Fruit fly (Drosophila melanogaster): Measurements from ENCODE around the gene CG10874.

Gene CG10874

DNA sequence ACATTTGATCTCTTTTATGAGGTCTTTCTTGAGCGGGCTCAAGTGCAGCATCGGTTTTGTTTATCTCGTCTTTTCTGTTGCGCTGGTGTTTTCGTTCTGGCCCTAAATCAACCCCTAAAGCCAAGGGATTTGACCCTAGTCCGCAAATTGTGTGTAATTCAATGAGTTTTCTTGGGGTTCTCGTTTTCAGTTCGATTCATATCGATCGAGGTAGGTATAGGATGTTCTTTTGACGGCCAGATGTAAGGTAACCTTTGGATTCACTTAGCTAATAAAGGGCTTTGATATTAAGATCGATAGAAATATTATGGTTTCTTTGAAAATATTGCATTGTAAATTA, 27.0 kb downstream of the CG10874 start:
- TF ChIP-seq ttk (optimal IDR thresholded peaks at IDR 0.05): no peak
- TF ChIP-seq psq (optimal IDR thresholded peaks at IDR 0.05): no peak
- TF ChIP-seq Sin3A (optimal IDR thresholded peaks at IDR 0.05): no peak
- no peak for TF ChIP-seq Myc (optimal IDR thresholded peaks at IDR 0.05)
- no peak for TF ChIP-seq insv (optimal IDR thresholded peaks at IDR 0.05)
- TF ChIP-seq h (optimal IDR thresholded peaks at IDR 0.05): no peak

DNA sequence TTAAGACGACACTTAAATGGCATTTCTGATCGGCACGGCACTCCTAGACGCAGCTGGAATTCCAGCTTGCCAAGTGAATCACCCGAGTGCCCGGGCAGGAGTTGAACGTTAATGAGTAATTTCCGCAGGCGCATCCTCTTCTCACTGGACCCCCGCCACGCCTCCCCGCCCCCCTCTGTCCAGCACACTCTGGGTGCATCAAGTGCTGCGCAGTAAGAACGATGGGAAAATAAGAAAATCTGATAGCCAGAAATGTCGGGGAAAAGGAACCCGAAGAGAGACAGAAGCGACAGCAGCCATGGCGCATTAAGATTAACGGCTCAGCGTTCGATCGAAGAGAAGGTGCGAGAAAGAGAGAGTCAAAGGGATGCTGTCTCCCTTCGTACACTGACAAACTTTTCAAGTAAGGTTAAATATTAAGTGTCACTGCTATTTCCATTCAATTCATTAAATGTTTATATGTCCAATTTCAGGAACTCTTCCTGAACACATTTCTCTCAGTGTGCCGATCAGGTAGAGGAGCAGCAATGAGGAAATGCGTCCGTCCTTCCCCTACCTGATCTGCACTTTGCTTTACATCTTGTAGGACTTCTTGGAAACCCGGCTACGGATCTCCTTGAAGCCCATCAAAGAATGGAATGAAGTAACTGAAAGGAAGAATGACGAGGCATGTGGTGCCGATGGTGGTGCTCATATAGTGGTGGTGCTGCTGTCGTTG, 27.5 kb downstream of the CG10874 start:
- TF ChIP-seq h (optimal IDR thresholded peaks at IDR 0.05) (no peak), insv (optimal IDR thresholded peaks at IDR 0.05) (no peak), Sin3A (optimal IDR thresholded peaks at IDR 0.05) (no peak)

DNA sequence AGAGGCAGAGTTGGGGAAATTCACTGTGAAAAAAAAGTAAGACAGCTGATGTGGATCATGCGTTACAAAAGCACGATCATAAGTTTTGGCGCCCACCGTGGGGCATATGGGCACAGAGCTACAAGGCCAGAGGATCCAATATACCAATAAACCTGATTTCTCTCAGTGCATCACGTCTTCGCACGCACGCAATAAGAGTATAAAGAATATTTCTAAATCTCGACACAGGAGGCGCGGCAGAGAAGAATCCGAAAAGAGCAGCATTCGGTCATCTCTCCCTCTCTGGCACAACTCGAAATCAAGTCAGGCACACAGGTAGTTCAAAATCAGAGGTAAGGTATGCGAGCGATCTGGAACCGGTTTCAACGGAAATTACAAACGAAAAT, 28.6 kb downstream of the CG10874 start:
- TF ChIP-seq Sin3A (optimal IDR thresholded peaks at IDR 0.05) (no peak), insv (optimal IDR thresholded peaks at IDR 0.05) (no peak), Myc (optimal IDR thresholded peaks at IDR 0.05) (no peak), psq (optimal IDR thresholded peaks at IDR 0.05) (no peak), ttk (optimal IDR thresholded peaks at IDR 0.05) (no peak), h (optimal IDR thresholded peaks at IDR 0.05) (no peak)

DNA sequence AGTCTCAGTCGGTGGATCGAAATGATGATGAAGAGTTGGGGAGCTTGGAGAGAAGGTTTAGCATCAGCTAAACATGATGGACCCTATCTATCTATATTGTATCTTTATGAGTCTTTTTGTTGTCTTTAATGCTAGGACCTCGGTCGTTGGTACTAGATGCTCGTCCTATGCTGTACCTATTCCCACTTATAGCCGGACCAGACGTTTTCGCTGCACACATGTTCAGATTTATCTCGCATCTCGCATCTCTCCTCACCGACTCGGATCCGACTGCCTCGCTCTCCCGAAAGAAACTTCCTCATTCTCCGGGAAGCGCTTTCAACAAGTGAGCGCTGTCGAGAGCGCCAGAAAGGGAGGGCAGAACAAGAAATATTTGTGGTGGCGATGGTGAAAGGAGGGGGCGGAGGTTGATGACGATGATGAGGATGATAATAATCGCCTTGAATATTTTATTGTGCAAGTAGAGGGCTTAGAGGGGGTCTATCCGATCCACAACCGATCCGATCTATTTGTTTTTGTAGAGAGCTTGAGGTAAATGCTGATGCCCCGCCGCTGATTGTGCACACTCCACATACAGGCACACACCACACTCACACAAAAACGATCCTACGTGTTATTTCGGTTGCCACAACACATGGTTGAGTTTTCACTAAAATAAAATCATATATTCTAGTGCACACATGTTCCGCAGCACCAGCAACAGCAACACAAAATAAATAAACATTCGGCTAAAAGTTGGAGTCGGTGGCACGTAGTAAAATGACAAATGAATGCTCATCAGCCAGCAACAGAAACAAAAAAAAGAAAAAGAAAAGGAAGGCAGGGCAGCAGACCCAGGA, 29.2 kb downstream of the CG10874 start:
- TF ChIP-seq ttk (optimal IDR thresholded peaks at IDR 0.05) (no peak), insv (optimal IDR thresholded peaks at IDR 0.05) (no peak), Sin3A (optimal IDR thresholded peaks at IDR 0.05) (no peak), h (optimal IDR thresholded peaks at IDR 0.05) (no peak), Myc (optimal IDR thresholded peaks at IDR 0.05) (no peak), psq (optimal IDR thresholded peaks at IDR 0.05) (no peak)

DNA sequence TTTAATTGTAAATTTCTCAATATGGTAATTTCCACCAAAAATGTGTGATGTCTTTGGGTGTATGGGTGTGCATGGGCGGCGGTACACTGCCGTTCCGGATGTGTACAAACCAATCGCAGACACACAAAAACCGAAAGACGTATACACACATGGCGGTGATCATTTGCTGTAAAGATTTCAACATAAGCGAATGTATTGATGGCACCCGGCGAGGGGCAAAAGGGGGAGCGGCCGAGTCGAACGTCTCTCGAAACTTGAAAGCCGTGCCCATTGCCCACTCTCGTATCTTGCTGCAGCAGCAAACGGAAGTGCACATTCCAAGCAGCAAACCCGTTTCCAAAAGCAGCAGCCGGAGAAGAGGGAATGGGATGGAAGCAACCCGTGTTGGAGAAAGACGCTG, 29.9 kb downstream of the CG10874 start:
- TF ChIP-seq insv (optimal IDR thresholded peaks at IDR 0.05) (no peak), ttk (optimal IDR thresholded peaks at IDR 0.05) (no peak), psq (optimal IDR thresholded peaks at IDR 0.05) (no peak), Sin3A (optimal IDR thresholded peaks at IDR 0.05) (no peak), Myc (optimal IDR thresholded peaks at IDR 0.05) (no peak), h (optimal IDR thresholded peaks at IDR 0.05) (no peak)

DNA sequence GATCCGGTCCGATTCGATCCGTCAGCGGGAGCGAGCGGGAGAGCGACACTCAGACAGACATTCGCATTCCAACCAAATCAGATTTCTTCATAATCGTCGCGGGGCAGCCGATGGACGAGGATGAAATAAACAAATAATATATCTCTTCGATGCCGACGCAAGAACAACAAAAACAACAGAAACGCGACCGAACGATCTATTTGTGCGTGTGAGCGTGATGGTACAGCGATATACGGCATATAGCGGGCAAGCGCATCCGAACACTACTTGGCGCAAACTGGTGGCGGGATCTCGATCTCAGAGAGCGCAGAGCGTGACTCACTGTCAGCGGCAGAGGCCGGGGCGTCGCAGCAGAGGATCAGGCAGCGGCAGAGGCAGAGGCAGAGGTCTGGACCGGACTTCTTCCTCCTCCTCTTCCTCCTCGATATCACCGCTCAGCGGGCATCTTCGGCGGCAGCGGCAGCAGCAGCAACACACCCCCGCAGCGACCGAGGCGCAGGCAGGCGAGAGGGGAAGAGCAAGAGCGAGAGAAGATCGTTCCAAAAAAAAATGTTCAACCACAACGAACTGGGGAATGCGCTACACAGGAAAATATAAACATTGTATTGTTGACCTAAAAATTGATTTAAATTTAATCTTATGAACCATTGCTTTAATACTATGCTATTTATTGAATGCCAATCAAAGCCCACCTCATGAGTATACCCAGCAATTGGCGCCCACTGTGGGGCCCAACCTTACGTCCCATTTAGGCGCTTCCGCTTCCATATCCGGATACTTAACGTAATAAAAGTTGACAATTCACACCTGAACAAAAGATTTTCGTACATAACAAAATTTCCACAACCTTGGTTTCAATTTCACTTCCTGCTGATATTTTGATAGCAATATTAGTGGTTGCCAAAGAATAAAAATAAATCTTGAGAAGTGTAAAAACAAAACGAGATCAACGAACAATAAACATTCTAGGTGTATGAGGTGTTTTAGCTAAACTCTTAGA, 30.6 kb downstream of the CG10874 start:
- TF ChIP-seq Myc (optimal IDR thresholded peaks at IDR 0.05) (no peak), ttk (optimal IDR thresholded peaks at IDR 0.05) (no peak), insv (optimal IDR thresholded peaks at IDR 0.05) (no peak), psq (optimal IDR thresholded peaks at IDR 0.05) (no peak), Sin3A (optimal IDR thresholded peaks at IDR 0.05) (no peak), h (optimal IDR thresholded peaks at IDR 0.05) (no peak)

DNA sequence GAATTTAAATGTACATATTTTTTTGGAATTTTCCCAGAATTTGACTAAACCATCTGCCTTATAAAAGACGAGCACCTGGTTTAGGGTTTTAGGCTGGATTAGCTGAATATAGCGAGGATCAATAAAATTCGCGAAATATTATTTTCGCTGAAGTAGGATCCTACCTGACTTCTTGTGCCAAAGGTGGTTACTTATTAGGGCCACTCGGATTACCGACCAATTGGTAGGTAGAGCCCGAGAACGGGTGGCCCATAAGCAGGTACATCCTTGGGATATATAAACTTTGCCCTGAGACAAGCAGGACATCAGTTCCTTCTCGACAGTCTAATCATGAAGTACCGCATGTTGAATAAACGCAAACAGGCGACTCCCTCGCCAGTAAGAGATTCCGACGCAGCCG, 36.7 kb downstream of the CG10874 start, which contains the start of gene CG15382:
CG15382 (plus strand) TSS at position 301 of the 400 bp plus-strand sequence.
- TF ChIP-seq Sin3A (optimal IDR thresholded peaks at IDR 0.05): no peak
- TF ChIP-seq Myc (optimal IDR thresholded peaks at IDR 0.05): no peak
- TF ChIP-seq insv (optimal IDR thresholded peaks at IDR 0.05): no peak
- no peak for TF ChIP-seq psq (optimal IDR thresholded peaks at IDR 0.05)
- no peak for TF ChIP-seq ttk (optimal IDR thresholded peaks at IDR 0.05)
- TF ChIP-seq h (optimal IDR thresholded peaks at IDR 0.05): no peak

DNA sequence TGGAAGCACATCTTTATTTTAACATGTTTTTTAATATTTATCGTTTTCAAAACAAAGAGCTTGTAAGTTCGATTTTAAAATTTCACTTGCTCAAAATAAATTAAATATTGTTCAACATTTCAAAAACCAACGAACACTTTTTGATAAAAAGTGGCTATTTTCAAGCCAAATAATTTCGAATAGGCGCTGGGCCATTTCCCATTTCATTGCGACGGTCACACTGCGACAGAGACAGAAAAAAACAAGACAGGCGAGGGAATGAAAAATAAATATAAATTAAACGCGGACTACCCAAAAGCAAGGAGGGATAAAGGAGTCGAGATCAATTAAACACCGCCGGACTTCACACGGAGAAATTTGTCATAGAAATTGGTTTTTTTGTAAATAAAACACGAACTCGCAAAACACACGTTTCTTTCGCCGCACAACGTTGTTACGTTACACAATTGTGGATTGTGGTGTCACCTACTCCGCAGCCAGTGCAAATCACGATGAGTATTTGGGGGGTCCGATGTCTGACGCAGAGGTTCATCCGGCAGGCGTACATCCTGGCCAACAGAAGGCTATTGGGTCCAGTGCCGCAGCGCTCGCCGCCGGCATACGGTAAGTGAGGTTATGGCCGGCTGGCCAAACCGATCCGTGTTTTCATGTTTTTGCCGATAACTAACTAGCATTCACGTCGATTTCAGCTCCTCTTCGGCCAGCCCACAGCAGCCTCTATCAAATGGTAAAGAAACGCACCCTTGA, 40.5 kb downstream of the CG10874 start, which contains the start of gene AIF:
AIF (plus strand) TSS at position 211 of the 747 bp plus-strand sequence.
- no peak for TF ChIP-seq h (optimal IDR thresholded peaks at IDR 0.05)
- no peak for TF ChIP-seq ttk (optimal IDR thresholded peaks at IDR 0.05)
- TF ChIP-seq insv (optimal IDR thresholded peaks at IDR 0.05): no peak
- no peak for TF ChIP-seq psq (optimal IDR thresholded peaks at IDR 0.05)
- TF ChIP-seq Sin3A (optimal IDR thresholded peaks at IDR 0.05): no peak
- no peak for TF ChIP-seq Myc (optimal IDR thresholded peaks at IDR 0.05)

DNA sequence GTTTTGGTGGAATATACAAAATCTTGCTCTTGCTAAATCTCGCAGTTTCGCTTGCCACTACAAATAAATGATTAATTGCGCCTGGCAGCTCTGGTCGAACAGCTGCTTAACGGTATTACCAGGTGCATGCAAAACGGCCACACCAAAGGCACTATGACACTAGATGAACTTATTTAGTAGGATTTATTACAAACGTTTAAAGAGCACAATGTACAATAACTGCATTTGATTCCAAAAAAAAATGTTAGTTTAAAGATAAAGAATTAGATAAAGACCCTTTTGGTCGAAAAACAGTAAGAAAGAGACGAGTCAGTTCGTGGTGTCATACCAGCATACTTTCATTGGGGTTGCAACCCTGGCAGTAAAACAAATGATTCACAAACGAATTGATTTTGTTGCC, 45.0 kb downstream of the CG10874 start, which contains the start of the genes CG11723 and Tbcd:
CG11723 (minus strand) TSS at position 68 of the 400 bp plus-strand sequence.
Tbcd (plus strand) TSS at position 311 of the 400 bp plus-strand sequence.
- no peak for TF ChIP-seq insv (optimal IDR thresholded peaks at IDR 0.05)

DNA sequence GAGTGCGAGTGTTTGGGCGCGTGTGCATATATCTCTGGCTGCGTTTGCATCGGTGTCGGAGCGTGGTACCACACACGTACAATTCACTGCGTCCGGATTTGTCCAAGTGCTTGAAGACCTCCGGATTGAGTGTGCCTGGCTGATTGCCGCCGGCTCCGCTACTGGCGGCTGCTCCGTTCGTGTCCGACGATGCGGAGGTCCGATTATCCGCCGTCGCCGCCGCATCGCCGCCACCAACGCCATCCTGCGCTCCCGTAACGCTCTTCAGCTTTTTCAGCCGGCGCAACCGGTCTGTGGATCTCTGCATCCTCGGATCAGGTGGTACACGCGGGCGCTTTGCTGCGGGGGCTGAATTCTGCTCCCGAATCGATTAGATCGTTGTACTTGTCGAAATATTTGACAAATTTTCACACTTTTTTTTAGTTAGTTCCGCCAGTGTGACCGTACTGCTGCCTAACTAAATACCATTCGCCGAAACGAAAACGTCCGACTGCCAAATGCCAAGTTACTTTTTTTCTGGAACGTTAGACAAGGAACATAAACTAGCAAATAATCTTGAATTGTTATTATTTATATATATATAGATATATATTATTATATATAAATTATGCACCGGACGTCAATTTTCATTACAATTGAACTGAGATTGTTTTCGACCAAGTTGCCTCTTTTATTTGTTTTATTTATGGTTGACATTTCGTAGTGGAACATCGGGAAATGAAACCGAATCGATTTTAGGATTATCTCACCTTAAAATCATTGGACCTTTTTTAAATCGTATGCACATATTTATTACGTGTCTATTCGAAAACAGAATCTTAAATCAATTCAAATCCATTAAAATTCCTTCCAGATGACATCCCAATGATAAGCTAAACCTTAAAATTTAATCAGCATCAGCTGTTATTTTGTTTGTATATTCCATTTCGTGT, 47.2 kb downstream of the CG10874 start, which contains the start of gene tho2:
tho2 (minus strand) TSS at position 463 of the 932 bp plus-strand sequence.
- TF ChIP-seq insv (optimal IDR thresholded peaks at IDR 0.05) (no peak), ttk (optimal IDR thresholded peaks at IDR 0.05) (no peak), psq (optimal IDR thresholded peaks at IDR 0.05) (no peak), Myc (optimal IDR thresholded peaks at IDR 0.05) (no peak), Sin3A (optimal IDR thresholded peaks at IDR 0.05) (no peak), h (optimal IDR thresholded peaks at IDR 0.05) (no peak)
